Worm (Caenorhabditis elegans): ENCODE data around the gene idpb-1.

idpb-1 gene

DNA sequence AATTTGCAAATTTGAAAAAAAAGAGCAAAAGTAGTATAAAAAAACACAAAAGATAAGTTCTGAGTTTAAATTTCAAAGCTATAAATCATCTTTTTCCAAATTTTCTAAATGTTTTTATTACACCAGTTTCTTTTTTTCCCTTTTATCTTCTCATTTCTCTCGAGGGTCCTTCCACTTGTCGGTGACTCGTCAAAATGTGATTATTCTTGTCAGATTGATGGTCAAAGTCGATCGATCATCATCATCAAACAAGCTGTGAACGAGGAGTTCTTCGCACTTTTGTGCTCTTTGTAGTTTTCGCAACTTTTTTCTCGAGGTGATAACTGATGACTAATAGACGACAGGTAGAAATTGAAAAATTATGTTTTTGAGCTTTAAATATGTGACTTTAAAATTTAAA, 18.8 kb downstream of the idpb-1 start:
- TF ChIP-seq unc-62 (GFP tag; optimal IDR thresholded peaks at IDR 0.05) (peak; percentile 86), mls-2 (tag; optimal IDR thresholded peaks at IDR 0.05) (no peak), elt-1 (tag; optimal IDR thresholded peaks at IDR 0.05; ENCODE audit: borderline replicate concordance, insufficient read depth) (no peak)

DNA sequence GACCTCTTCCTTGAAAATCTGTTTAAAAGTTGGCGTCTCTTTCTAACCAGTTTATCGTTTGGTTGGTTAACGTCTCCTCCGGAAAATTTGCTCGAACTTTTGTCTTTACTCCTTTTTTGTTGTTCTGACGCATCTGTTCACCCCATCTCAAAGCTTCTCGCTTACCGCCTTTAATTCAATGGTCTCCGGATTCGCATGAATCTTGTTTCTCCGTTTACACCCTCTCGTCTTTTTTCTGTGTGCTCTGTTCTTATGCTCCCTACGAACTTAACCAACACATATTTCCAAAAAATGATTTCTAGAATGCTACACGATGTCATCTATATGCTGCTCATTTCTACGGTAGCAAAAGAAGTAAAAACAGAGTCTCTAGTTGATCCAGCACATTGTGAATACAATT, 28.3 kb downstream of the idpb-1 start, which contains the start of gene lgc-56:
Gene lgc-56, plus strand, starts transcription at position 301 of the 400 bp plus-strand sequence.
- TF ChIP-seq tbx-8 (GFP tag; optimal IDR thresholded peaks at IDR 0.05) (no peak), M03D4.4 (tag; optimal IDR thresholded peaks at IDR 0.05) (no peak), snpc-4 (tag; optimal IDR thresholded peaks at IDR 0.05) (no peak), ceh-39 (tag; optimal IDR thresholded peaks at IDR 0.05) (no peak), lin-13 (tag; optimal IDR thresholded peaks at IDR 0.05) (no peak), flh-1 (GFP tag; optimal IDR thresholded peaks at IDR 0.05) (no peak), sem-2 (GFP tag; optimal IDR thresholded peaks at IDR 0.05) (no peak), mls-2 (tag; optimal IDR thresholded peaks at IDR 0.05) (no peak), drap-1 (GFP tag; optimal IDR thresholded peaks at IDR 0.05) (no peak), sptf-1 (tag; optimal IDR thresholded peaks at IDR 0.05) (no peak), lin-32 (GFP tag; optimal IDR thresholded peaks at IDR 0.05) (no peak)

ce11 chrII:5131800-5132199, 30.0 kb downstream of the idpb-1 start:
- TF ChIP-seq elt-1 (tag; optimal IDR thresholded peaks at IDR 0.05; ENCODE audit: borderline replicate concordance, insufficient read depth) (no peak), hlh-1 (tag; optimal IDR thresholded peaks at IDR 0.05) (no peak), ceh-43 (GFP tag; optimal IDR thresholded peaks at IDR 0.05) (no peak), flh-1 (GFP tag; optimal IDR thresholded peaks at IDR 0.05) (no peak), sptf-1 (tag; optimal IDR thresholded peaks at IDR 0.05) (no peak), cnd-1 (tag; optimal IDR thresholded peaks at IDR 0.05) (no peak), mep-1 (tag; optimal IDR thresholded peaks at IDR 0.05) (no peak), lsy-2 (tag; optimal IDR thresholded peaks at IDR 0.05) (no peak), lin-13 (tag; optimal IDR thresholded peaks at IDR 0.05) (no peak)

- no peak for TF ChIP-seq drap-1 (GFP tag; optimal IDR thresholded peaks at IDR 0.05)
- no peak for TF ChIP-seq zip-8 (tag; optimal IDR thresholded peaks at IDR 0.05)
- no peak for TF ChIP-seq lin-13 (tag; optimal IDR thresholded peaks at IDR 0.05)
- TF ChIP-seq ceh-83 (GFP tag; optimal IDR thresholded peaks at IDR 0.05): no peak
- no peak for TF ChIP-seq M03D4.4 (tag; optimal IDR thresholded peaks at IDR 0.05)
- no peak for TF ChIP-seq pha-4 (tag; optimal IDR thresholded peaks at IDR 0.05)
- TF ChIP-seq unc-62 (GFP tag; optimal IDR thresholded peaks at IDR 0.05): no peak
- no peak for TF ChIP-seq lin-32 (GFP tag; optimal IDR thresholded peaks at IDR 0.05)
- no peak for TF ChIP-seq elt-1 (tag; optimal IDR thresholded peaks at IDR 0.05; ENCODE audit: borderline replicate concordance, insufficient read depth)
- TF ChIP-seq snpc-4 (tag; optimal IDR thresholded peaks at IDR 0.05): no peak
- no peak for TF ChIP-seq nhr-2 (tag; optimal IDR thresholded peaks at IDR 0.05)
- no peak for TF ChIP-seq blmp-1 (tag; optimal IDR thresholded peaks at IDR 0.05)
- no peak for TF ChIP-seq tbx-8 (GFP tag; optimal IDR thresholded peaks at IDR 0.05)
- no peak for TF ChIP-seq nhr-28 (tag; optimal IDR thresholded peaks at IDR 0.05)
- no peak for TF ChIP-seq mls-2 (tag; optimal IDR thresholded peaks at IDR 0.05)
- no peak for TF ChIP-seq flh-1 (GFP tag; optimal IDR thresholded peaks at IDR 0.05)
- no peak for TF ChIP-seq cnd-1 (tag; optimal IDR thresholded peaks at IDR 0.05)
- TF ChIP-seq unc-120 (tag; optimal IDR thresholded peaks at IDR 0.05; ENCODE audit: poor library complexity, severe bottlenecking): no peak
- TF ChIP-seq sem-2 (GFP tag; optimal IDR thresholded peaks at IDR 0.05): no peak
These were observed 34.5 kb downstream of the idpb-1 start, which contains the start of gene F58A6.2 for ce11 chrII:5136296-5136767. Gene F58A6.2 (plus strand): TSS chrII:5136717.

ce11 chrII:5141945-5142514, 40.2 kb downstream of the idpb-1 start, which contains the start of gene nas-29:
Gene nas-29 (minus strand): TSS chrII:5142036.
- no peak for TF ChIP-seq unc-62 (GFP tag; optimal IDR thresholded peaks at IDR 0.05)
- no peak for TF ChIP-seq ces-1 (GFP tag; optimal IDR thresholded peaks at IDR 0.05)
- no peak for TF ChIP-seq pha-4 (tag; optimal IDR thresholded peaks at IDR 0.05)
- no peak for TF ChIP-seq hlh-1 (tag; optimal IDR thresholded peaks at IDR 0.05)
- no peak for TF ChIP-seq sem-2 (GFP tag; optimal IDR thresholded peaks at IDR 0.05)
- TF ChIP-seq snpc-4 (tag; optimal IDR thresholded peaks at IDR 0.05): no peak
- TF ChIP-seq elt-1 (tag; optimal IDR thresholded peaks at IDR 0.05; ENCODE audit: borderline replicate concordance, insufficient read depth): no peak
- no peak for TF ChIP-seq ceh-83 (GFP tag; optimal IDR thresholded peaks at IDR 0.05)
- TF ChIP-seq ham-2 (GFP tag; optimal IDR thresholded peaks at IDR 0.05): no peak
- no peak for TF ChIP-seq unc-39 (tag; optimal IDR thresholded peaks at IDR 0.05)
- no peak for TF ChIP-seq tbx-8 (GFP tag; optimal IDR thresholded peaks at IDR 0.05)
- TF ChIP-seq ceh-43 (GFP tag; optimal IDR thresholded peaks at IDR 0.05): no peak
- no peak for TF ChIP-seq mab-5 (tag; optimal IDR thresholded peaks at IDR 0.05)
- no peak for TF ChIP-seq cnd-1 (tag; optimal IDR thresholded peaks at IDR 0.05)
- TF ChIP-seq nhr-76 (tag; optimal IDR thresholded peaks at IDR 0.05): no peak
- no peak for TF ChIP-seq blmp-1 (tag; optimal IDR thresholded peaks at IDR 0.05)
- no peak for TF ChIP-seq mep-1 (tag; optimal IDR thresholded peaks at IDR 0.05)
- no peak for TF ChIP-seq bed-3 (GFP tag; optimal IDR thresholded peaks at IDR 0.05)
- TF ChIP-seq mls-2 (tag; optimal IDR thresholded peaks at IDR 0.05): no peak
- TF ChIP-seq M03D4.4 (tag; optimal IDR thresholded peaks at IDR 0.05): no peak
